Fruit fly (Drosophila melanogaster) whole organism, embryonic: ENCODE measurements around the gene Ilp7.
A peak's percentile ranks its signal among the peaks of the same experiment; 100 is the strongest.

Experiments used
- Adf1 ChIP-seq: fragments of 200-800 bp; sonication (Bioruptor generic); IDR thresholded peaks from 2 replicates; pipeline ENCODE4 v1.3.6; 2022; ENCODE audit warnings: missing biosample characterization, missing genetic modification characterization
- B-H1 ChIP-seq: fragments of 200-800 bp; sonication (Bioruptor generic); IDR thresholded peaks from 3 replicates; pipeline ENCODE4 v1.3.6; 2022; ENCODE audit warnings: missing biosample characterization, missing genetic modification characterization
- Blimp-1 ChIP-seq: fragments of 200-800 bp; sonication (Bioruptor generic); optimal IDR thresholded peaks from 3 replicates; lab custom pipeline; 2018; ENCODE audit warnings: missing biosample characterization, missing genetic modification characterization, mild to moderate bottlenecking, moderate library complexity, missing genetic modification reagents
- CG12236 ChIP-seq: fragments of 200-800 bp; sonication (Bioruptor generic); optimal IDR thresholded peaks from 2 replicates; lab custom pipeline; 2016; ENCODE audit warnings: missing biosample characterization, missing genetic modification characterization
- CG1233 ChIP-seq: fragments of 200-800 bp; sonication (Bioruptor generic); optimal IDR thresholded peaks from 4 replicates; lab custom pipeline; 2018; ENCODE audit warnings: missing biosample characterization, mild to moderate bottlenecking, missing genetic modification characterization
- CG12659 ChIP-seq: fragments of 200-800 bp; sonication (Bioruptor generic); optimal IDR thresholded peaks from 3 replicates; lab custom pipeline; 2017; ENCODE audit warnings: mild to moderate bottlenecking, missing biosample characterization, missing genetic modification reagents, missing genetic modification characterization
- CG13296 ChIP-seq: fragments of 200-800 bp; sonication (Bioruptor generic); optimal IDR thresholded peaks from 3 replicates; lab custom pipeline; 2018; ENCODE audit warnings: missing biosample characterization, mild to moderate bottlenecking, missing genetic modification characterization
- CG13894 ChIP-seq: fragments of 200-800 bp; sonication (Bioruptor generic); optimal IDR thresholded peaks from 3 replicates; lab custom pipeline; 2018; ENCODE audit warnings: missing biosample characterization, mild to moderate bottlenecking, missing genetic modification characterization, moderate library complexity
- CG17385 ChIP-seq: fragments of 200-800 bp; sonication (Bioruptor generic); optimal IDR thresholded peaks from 3 replicates; lab custom pipeline; 2018; ENCODE audit warnings: missing biosample characterization, mild to moderate bottlenecking, missing genetic modification characterization
- CG17829 ChIP-seq: fragments of 200-800 bp; optimal IDR thresholded peaks from 2 replicates; lab custom pipeline; 2019; ENCODE audit warnings: missing biosample characterization, mild to moderate bottlenecking, missing genetic modification characterization, moderate library complexity
- CG3163 ChIP-seq: fragments of 200-800 bp; sonication (Bioruptor generic); optimal IDR thresholded peaks from 3 replicates; lab custom pipeline; 2016; ENCODE audit warnings: missing biosample characterization, missing genetic modification characterization
- CG3281 ChIP-seq: fragments of 200-800 bp; sonication (Bioruptor generic); optimal IDR thresholded peaks from 3 replicates; lab custom pipeline; 2017; ENCODE audit warnings: missing biosample characterization, mild to moderate bottlenecking, missing genetic modification characterization
- CG6689 ChIP-seq: fragments of 200-800 bp; sonication (Bioruptor generic); IDR thresholded peaks from 2 replicates; pipeline ENCODE4 v1.3.6; 2022; ENCODE audit warnings: missing biosample characterization, missing genetic modification characterization
- CrebB ChIP-seq: fragments of 200-800 bp; sonication (Bioruptor generic); optimal IDR thresholded peaks from 3 replicates; lab custom pipeline; 2018; ENCODE audit warnings: missing biosample characterization, mild to moderate bottlenecking, missing genetic modification characterization
- Deaf1 ChIP-seq: fragments of 200-800 bp; optimal IDR thresholded peaks from 3 replicates; lab custom pipeline; 2019; ENCODE audit warnings: missing biosample characterization, mild to moderate bottlenecking, missing genetic modification characterization, moderate library complexity
- Dip3 ChIP-seq: fragments of 200-800 bp; sonication (Bioruptor generic); optimal IDR thresholded peaks from 3 replicates; lab custom pipeline; 2016; ENCODE audit warnings: missing biosample characterization, missing genetic modification characterization
- Dref ChIP-seq: fragments of 200-800 bp; sonication (Bioruptor generic); IDR thresholded peaks from 2 replicates; pipeline ENCODE4 v1.3.6; 2022; ENCODE audit warnings: missing biosample characterization, missing genetic modification characterization
- Ets97D ChIP-seq: fragments of 200-800 bp; sonication (Bioruptor generic); optimal IDR thresholded peaks from 3 replicates; lab custom pipeline; 2016; ENCODE audit warnings: missing biosample characterization, missing genetic modification characterization
- HHEX ChIP-seq: fragments of 200-800 bp; sonication (Bioruptor generic); optimal IDR thresholded peaks from 3 replicates; lab custom pipeline; 2017; ENCODE audit warnings: missing biosample characterization, mild to moderate bottlenecking, missing genetic modification characterization, missing genetic modification reagents
- Hand ChIP-seq: fragments of 200-800 bp; sonication (Bioruptor generic); optimal IDR thresholded peaks from 2 replicates; lab custom pipeline; 2017; ENCODE audit warnings: mild to moderate bottlenecking, missing biosample characterization, missing genetic modification reagents, missing genetic modification characterization
- Hey ChIP-seq: fragments of 200-800 bp; sonication (Bioruptor generic); optimal IDR thresholded peaks from 3 replicates; lab custom pipeline; 2018; ENCODE audit warnings: missing biosample characterization, mild to moderate bottlenecking, missing genetic modification characterization
- Hr78 ChIP-seq, 2 experiments: fragments of 200-800 bp in 1 of 2; fragments of >200 bp in 1 of 2; sonication (Bioruptor generic) in 1 of 2; optimal IDR thresholded peaks; 2 replicates each; lab custom pipeline; 2017 to 2019; ENCODE audit warnings: missing biosample characterization in 2 of 2, missing genetic modification characterization in 2 of 2, mild to moderate bottlenecking in 1 of 2, moderate library complexity in 1 of 2
- Hsf ChIP-seq: fragments of 200-800 bp; sonication (Bioruptor generic); optimal IDR thresholded peaks from 3 replicates; lab custom pipeline; 2016; ENCODE audit warnings: missing biosample characterization, missing genetic modification characterization
- Oli ChIP-seq: fragments of 200-800 bp; sonication (Bioruptor generic); optimal IDR thresholded peaks from 2 replicates; lab custom pipeline; 2018; ENCODE audit warnings: missing biosample characterization, mild to moderate bottlenecking, missing genetic modification characterization, moderate library complexity
- Optix ChIP-seq: fragments of 200-800 bp; sonication (Bioruptor generic); IDR thresholded peaks from 3 replicates; pipeline ENCODE4 v1.3.6; 2022; ENCODE audit warnings: missing biosample characterization, missing genetic modification characterization
- Pdp1 ChIP-seq, 2 experiments: fragments of 200-800 bp; sonication (Bioruptor generic); optimal IDR thresholded peaks; 3 replicates each; lab custom pipeline; 2016; ENCODE audit warnings: missing biosample characterization in 2 of 2, missing genetic modification characterization in 2 of 2, mild to moderate bottlenecking in 1 of 2, moderate library complexity in 1 of 2
- Rfx ChIP-seq: fragments of 200-800 bp; sonication (Bioruptor generic); IDR thresholded peaks from 2 replicates; pipeline ENCODE4 v1.3.6; 2022; ENCODE audit warnings: missing biosample characterization, missing genetic modification characterization
- Xbp1 ChIP-seq: fragments of 200-800 bp; sonication (Bioruptor generic); optimal IDR thresholded peaks from 3 replicates; lab custom pipeline; 2016; ENCODE audit warnings: missing biosample characterization, mild to moderate bottlenecking, missing genetic modification characterization
- ab ChIP-seq: fragments of 200-800 bp; sonication (Bioruptor generic); optimal IDR thresholded peaks from 2 replicates; lab custom pipeline; 2016; ENCODE audit warnings: missing biosample characterization, missing genetic modification characterization
- btn ChIP-seq: fragments of 200-800 bp; sonication (Bioruptor generic); optimal IDR thresholded peaks from 2 replicates; lab custom pipeline; 2016; ENCODE audit warnings: missing biosample characterization, missing genetic modification characterization
- cg ChIP-seq: fragments of 200-800 bp; sonication (Bioruptor generic); optimal IDR thresholded peaks from 3 replicates; lab custom pipeline; 2019; ENCODE audit warnings: missing biosample characterization, mild to moderate bottlenecking, missing genetic modification characterization, moderate library complexity
- ci ChIP-seq: fragments of 200-800 bp; sonication (Bioruptor generic); IDR thresholded peaks from 3 replicates; pipeline ENCODE4 v1.3.6; 2022; ENCODE audit warnings: missing biosample characterization, missing genetic modification characterization
- crp ChIP-seq, 2 experiments: fragments of 200-800 bp; sonication (Bioruptor generic); optimal IDR thresholded peaks; 2 replicates in 1 of 2; 3 replicates in 1 of 2; lab custom pipeline; 2017; ENCODE audit warnings: missing biosample characterization in 2 of 2, missing genetic modification characterization in 2 of 2, mild to moderate bottlenecking in 1 of 2, moderate library complexity in 1 of 2
- dimm ChIP-seq: fragments of 200-800 bp; sonication (Bioruptor generic); IDR thresholded peaks from 2 replicates; pipeline ENCODE4 v1.3.6; 2022; ENCODE audit warnings: missing biosample characterization, missing genetic modification characterization
- eve ChIP-seq, 2 experiments: fragments of >200 bp; optimal IDR thresholded peaks; 2 replicates each; lab custom pipeline; 2017; ENCODE audit warnings: missing biosample characterization in 2 of 2, missing genetic modification characterization in 2 of 2
- exex ChIP-seq: fragments of 200-800 bp; sonication (Bioruptor generic); optimal IDR thresholded peaks from 4 replicates; lab custom pipeline; 2018; ENCODE audit warnings: missing biosample characterization, mild to moderate bottlenecking, missing genetic modification characterization, moderate library complexity
- fd64A ChIP-seq: fragments of 200-800 bp; sonication (Bioruptor generic); optimal IDR thresholded peaks from 3 replicates; lab custom pipeline; 2018; ENCODE audit warnings: missing biosample characterization, mild to moderate bottlenecking, missing genetic modification characterization
- fu2 ChIP-seq: fragments of 200-800 bp; sonication (Bioruptor generic); optimal IDR thresholded peaks from 2 replicates; lab custom pipeline; 2016; ENCODE audit warnings: missing biosample characterization, missing genetic modification characterization
- hkb ChIP-seq, 2 experiments: fragments of 200-800 bp in 1 of 2; fragments of >200 bp in 1 of 2; sonication (Bioruptor generic) in 1 of 2; IDR thresholded peaks in 1 of 2; optimal IDR thresholded peaks in 1 of 2; 2 replicates each; pipeline versions ENCODE4 v1.3.6 to Lab custom; 2017 to 2022; ENCODE audit warnings: missing biosample characterization in 1 of 2, missing genetic modification characterization in 1 of 2
- kay ChIP-seq: fragments of 200-800 bp; sonication (Bioruptor generic); optimal IDR thresholded peaks from 2 replicates; lab custom pipeline; 2016; ENCODE audit warnings: missing biosample characterization, missing genetic modification characterization
- knrl ChIP-seq: fragments of 200-800 bp; sonication (Bioruptor generic); IDR thresholded peaks from 3 replicates; pipeline ENCODE4 v1.3.6; 2022; ENCODE audit warnings: missing biosample characterization, missing genetic modification characterization; ENCODE audit not compliant: partially characterized antibody
- lbe ChIP-seq: fragments of 200-800 bp; sonication (Bioruptor generic); optimal IDR thresholded peaks from 2 replicates; lab custom pipeline; 2016; ENCODE audit warnings: missing biosample characterization, mild to moderate bottlenecking, missing genetic modification characterization
- mirr ChIP-seq: fragments of 200-800 bp; sonication (Bioruptor generic); optimal IDR thresholded peaks from 3 replicates; lab custom pipeline; 2018; ENCODE audit warnings: missing biosample characterization, mild to moderate bottlenecking, missing genetic modification characterization
- prd ChIP-seq, 3 experiments: fragments of >200 bp in 2 of 3; fragments of 200-800 bp in 1 of 3; sonication (Bioruptor generic) in 1 of 3; optimal IDR thresholded peaks in 2 of 3; IDR thresholded peaks in 1 of 3; 2 replicates in 2 of 3; 3 replicates in 1 of 3; pipeline versions ENCODE4 v1.3.6 to Lab custom; 2017 to 2022; ENCODE audit warnings: missing biosample characterization in 1 of 3, missing genetic modification characterization in 1 of 3
- pros ChIP-seq: fragments of 200-800 bp; sonication (Bioruptor generic); optimal IDR thresholded peaks from 3 replicates; lab custom pipeline; 2019; ENCODE audit warnings: missing biosample characterization, mild to moderate bottlenecking, missing genetic modification characterization, moderate library complexity
- sd ChIP-seq: fragments of 200-800 bp; sonication (Bioruptor generic); optimal IDR thresholded peaks from 3 replicates; lab custom pipeline; 2018; ENCODE audit warnings: missing biosample characterization, mild to moderate bottlenecking, missing genetic modification characterization, moderate library complexity
- sens ChIP-seq: fragments of 200-800 bp; sonication (Bioruptor generic); peaks from one replicate; lab custom pipeline; 2016; ENCODE audit warnings: missing biosample characterization, missing genetic modification characterization
- tin ChIP-seq: fragments of 200-800 bp; sonication (Bioruptor generic); optimal IDR thresholded peaks from 3 replicates; lab custom pipeline; 2016; ENCODE audit warnings: missing biosample characterization, missing genetic modification characterization

Ilp7 gene

DNA sequence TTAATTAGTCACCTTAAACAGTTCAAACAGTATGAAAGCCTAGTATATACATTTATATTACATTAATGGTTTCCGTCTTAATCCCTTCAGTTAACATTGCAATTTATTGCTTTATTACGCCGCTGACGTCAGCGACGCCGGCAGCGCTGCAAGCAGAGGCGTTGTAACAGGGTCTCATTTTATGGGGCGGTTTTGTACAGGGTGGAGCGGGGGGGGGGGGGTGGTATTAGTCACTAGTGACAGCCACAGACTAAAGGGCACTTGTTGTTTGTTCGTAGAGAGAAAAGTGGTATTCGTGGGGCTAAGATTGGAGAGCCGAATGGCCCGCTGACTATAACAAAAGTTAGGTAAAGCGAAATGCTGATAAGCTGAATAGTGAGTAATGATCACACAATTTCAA is 8.1 kb downstream of the Ilp7 start (continued):
- TF ChIP-seq HHEX (GFP tag; lab: Kevin White, UChicago) (no peak), Ets97D (GFP tag; lab: Kevin White, UChicago) (no peak), tin (GFP tag; lab: Kevin White, UChicago) (no peak), fu2 (GFP tag; lab: Kevin White, UChicago) (no peak), Hsf (no peak), prd (optimal IDR thresholded peaks at IDR 0.05; lab: Kevin White, UChicago) (no peak), prd (GFP tag; IDR thresholded peaks at IDR 0.05; lab: Robert Waterston, UW) (no peak), CG12659 (GFP tag; lab: Kevin White, UChicago) (no peak), dimm (GFP tag; lab: Robert Waterston, UW) (no peak), CG3281 (GFP tag; lab: Kevin White, UChicago) (no peak), sens (GFP tag; lab: Kevin White, UChicago) (peak; percentile 39), knrl (GFP tag; lab: Robert Waterston, UW) (no peak), sd (tag; lab: Kevin White, UChicago) (peak; percentile 1), btn (no peak), Deaf1 (peak; percentile 55), Hand (GFP tag; lab: Kevin White, UChicago) (no peak), CG17829 (tag; lab: Kevin White, UChicago) (no peak), CG12236 (GFP tag; lab: Kevin White, UChicago) (no peak), Pdp1 (GFP tag; optimal IDR thresholded peaks at IDR 0.05; lab: Kevin White, UChicago) (peak in 1 of 2 experiments; percentile 17), Dref (GFP tag; lab: Robert Waterston, UW) (no peak), Oli (no peak), Hey (no peak), B-H1 (GFP tag; lab: Robert Waterston, UW) (no peak), CG13894 (no peak), fd64A (GFP tag; lab: Kevin White, UChicago) (no peak), CG6689 (GFP tag; lab: Robert Waterston, UW) (no peak), hkb (optimal IDR thresholded peaks at IDR 0.05; lab: Kevin White, UChicago) (no peak), hkb (GFP tag; IDR thresholded peaks at IDR 0.05; lab: Robert Waterston, UW) (no peak), crp (GFP tag; optimal IDR thresholded peaks at IDR 0.05; lab: Kevin White, UChicago) (no peak), Adf1 (GFP tag; lab: Robert Waterston, UW) (peak; percentile 85), eve (GFP tag; optimal IDR thresholded peaks at IDR 0.05; lab: Kevin White, UChicago) (no peak), ab (GFP tag; lab: Kevin White, UChicago) (no peak), Dip3 (no peak), Rfx (GFP tag; lab: Robert Waterston, UW) (no peak), Blimp-1 (GFP tag; lab: Kevin White, UChicago) (no peak), exex (tag; lab: Kevin White, UChicago) (peak; percentile 11), kay (GFP tag; lab: Kevin White, UChicago) (peak; percentile 88)

DNA sequence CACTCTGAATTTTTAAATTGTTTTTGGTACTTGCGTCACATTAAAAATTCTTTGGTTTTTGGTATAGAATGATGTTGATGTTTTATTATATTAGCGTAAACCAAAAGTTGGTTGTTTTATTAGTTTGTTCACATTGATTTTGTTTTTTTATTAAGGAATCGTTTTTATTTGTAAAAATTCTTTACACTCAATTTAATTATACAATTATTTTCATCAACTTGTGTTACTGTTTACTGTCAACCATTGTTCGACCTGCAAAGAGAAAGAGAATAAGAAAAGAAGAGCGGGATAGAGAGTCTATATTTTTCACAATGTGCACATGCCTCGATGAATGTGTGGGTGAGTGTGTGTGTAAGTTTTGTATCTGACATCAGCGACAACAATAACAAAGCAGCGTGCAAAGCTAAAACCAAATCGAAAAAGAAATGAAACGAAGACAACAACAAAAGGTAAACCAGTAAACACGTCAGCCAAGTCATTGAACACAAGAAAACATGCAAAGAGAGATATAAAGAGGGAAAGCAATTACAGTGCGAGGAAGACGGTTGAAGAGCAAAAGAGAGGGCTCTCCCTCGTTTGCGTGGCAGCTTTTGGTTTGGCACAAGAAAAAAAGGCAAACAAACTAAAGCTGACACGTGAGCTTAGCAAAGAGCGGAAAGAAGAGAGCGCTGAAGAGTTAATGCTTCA is 9.2 kb downstream of the Ilp7 start:
- TF ChIP-seq CG13296 (GFP tag; lab: Kevin White, UChicago) (peak; percentile 22), Optix (no peak), Xbp1 (GFP tag; lab: Kevin White, UChicago) (peak; percentile 44), knrl (GFP tag; lab: Robert Waterston, UW) (no peak), ci (GFP tag; lab: Robert Waterston, UW) (peak; percentile 39; the same call in 1 of the 3 replicates), lbe (GFP tag; lab: Kevin White, UChicago) (peak; percentile 50), cg (GFP tag; lab: Kevin White, UChicago) (peak; percentile 78), CG3163 (GFP tag; lab: Kevin White, UChicago) (peak; percentile 99), pros (GFP tag; lab: Kevin White, UChicago) (peak; percentile 83), sens (GFP tag; lab: Kevin White, UChicago) (no peak), CG1233 (GFP tag; lab: Kevin White, UChicago) (no peak), eve (GFP tag; optimal IDR thresholded peaks at IDR 0.05; lab: Kevin White, UChicago) (peak in 1 of 2 experiments; percentile 75), CG17385 (GFP tag; lab: Kevin White, UChicago) (peak; percentile 0), CrebB (tag; lab: Kevin White, UChicago) (peak; percentile 4), Hr78 (GFP tag; optimal IDR thresholded peaks at IDR 0.05; lab: Kevin White, UChicago) (peak in 1 of 2 experiments; percentile 56), mirr (GFP tag; lab: Kevin White, UChicago) (peak; percentile 10)
